Fruit fly (Drosophila melanogaster) whole organism, embryonic: ENCODE measurements around the gene PhKgamma.
"Not testable (repeated sequence)": the region's sequence is repeated elsewhere in the genome, so short reads cannot be mapped to it uniquely, and the experiment has no call there.

Source experiments
- Asciz ChIP-seq: fragments of 200-800 bp; sonication (Bioruptor generic); optimal IDR thresholded peaks from 2 replicates; lab custom pipeline; 2017; ENCODE audit warnings: missing biosample characterization, mild to moderate bottlenecking, missing genetic modification characterization, missing genetic modification reagents
- CG11247 ChIP-seq: fragments of 200-800 bp; sonication (Bioruptor generic); IDR thresholded peaks from 2 replicates; pipeline ENCODE4 v1.3.6; 2022; ENCODE audit warnings: missing biosample characterization, missing genetic modification characterization
- CG15696 ChIP-seq: fragments of 200-800 bp; sonication (Bioruptor generic); optimal IDR thresholded peaks from 2 replicates; lab custom pipeline; 2019; ENCODE audit warnings: missing biosample characterization, mild to moderate bottlenecking, missing genetic modification characterization, moderate library complexity
- CG30431 ChIP-seq: fragments of 200-800 bp; sonication (Bioruptor generic); optimal IDR thresholded peaks from 2 replicates; lab custom pipeline; 2017; ENCODE audit warnings: missing biosample characterization, missing genetic modification characterization
- CG34376 ChIP-seq: fragments of 200-800 bp; sonication (Bioruptor generic); optimal IDR thresholded peaks from 2 replicates; lab custom pipeline; 2018; ENCODE audit warnings: missing biosample characterization, mild to moderate bottlenecking, missing genetic modification characterization
- bbx ChIP-seq: fragments of 200-800 bp; sonication (Bioruptor generic); IDR thresholded peaks from 2 replicates; pipeline ENCODE4 v1.3.6; 2022; ENCODE audit warnings: missing biosample characterization, missing genetic modification characterization; ENCODE audit not compliant: partially characterized antibody
- chif ChIP-seq, 2 experiments: fragments of 200-800 bp; sonication (Bioruptor generic); optimal IDR thresholded peaks; 3 replicates each; lab custom pipeline; 2016; ENCODE audit warnings: missing biosample characterization in 2 of 2, missing genetic modification characterization in 2 of 2
- prd ChIP-seq, 3 experiments: fragments of >200 bp in 2 of 3; fragments of 200-800 bp in 1 of 3; sonication (Bioruptor generic) in 1 of 3; optimal IDR thresholded peaks in 2 of 3; IDR thresholded peaks in 1 of 3; 2 replicates in 2 of 3; 3 replicates in 1 of 3; pipeline versions ENCODE4 v1.3.6 to Lab custom; 2017 to 2022; ENCODE audit warnings: missing biosample characterization in 1 of 3, missing genetic modification characterization in 1 of 3
- so ChIP-seq: fragments of 200-800 bp; sonication (Bioruptor generic); IDR thresholded peaks from 3 replicates; pipeline ENCODE4 v1.3.6; 2022; ENCODE audit warnings: missing biosample characterization, missing genetic modification characterization
- sr ChIP-seq: fragments of 200-800 bp; sonication (Bioruptor generic); IDR thresholded peaks from 3 replicates; pipeline ENCODE4 v1.3.6; 2022; ENCODE audit warnings: missing biosample characterization, missing genetic modification characterization

Gene PhKgamma

DNA sequence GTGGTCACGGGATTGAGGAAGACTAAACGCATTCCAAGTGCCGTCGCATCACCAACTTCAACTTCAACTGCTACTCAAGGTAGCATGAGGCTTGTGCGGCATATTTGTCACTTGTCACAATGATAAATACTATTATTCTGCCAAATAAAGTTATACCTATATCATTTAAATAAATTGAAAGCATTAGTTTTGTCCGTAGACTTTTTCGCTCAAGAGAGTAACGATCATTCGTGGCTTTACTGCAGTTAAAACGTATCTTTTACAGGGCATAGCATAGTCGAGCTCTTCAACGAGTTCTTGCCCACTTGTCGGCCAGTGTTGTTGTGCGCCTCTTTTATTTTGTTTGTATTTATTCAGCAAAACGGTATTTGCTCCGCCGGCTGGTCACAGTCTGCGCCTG, 41.5 kb downstream of the PhKgamma start (continued):
- TF ChIP-seq prd (optimal IDR thresholded peaks at IDR 0.05; lab: Kevin White, UChicago) (no peak), prd (GFP tag; IDR thresholded peaks at IDR 0.05; lab: Robert Waterston, UW) (0 out of 3 replicates have a peak, but pooled peaks have one; percentile 31), bbx (GFP tag; lab: Robert Waterston, UW) (no peak), chif (GFP tag; optimal IDR thresholded peaks at IDR 0.05; lab: Kevin White, UChicago) (no peak), CG34376 (GFP tag; lab: Kevin White, UChicago) (no peak), Asciz (GFP tag; lab: Kevin White, UChicago) (no peak), CG11247 (GFP tag; lab: Robert Waterston, UW) (no peak), CG30431 (GFP tag; lab: Kevin White, UChicago) (no peak)

DNA sequence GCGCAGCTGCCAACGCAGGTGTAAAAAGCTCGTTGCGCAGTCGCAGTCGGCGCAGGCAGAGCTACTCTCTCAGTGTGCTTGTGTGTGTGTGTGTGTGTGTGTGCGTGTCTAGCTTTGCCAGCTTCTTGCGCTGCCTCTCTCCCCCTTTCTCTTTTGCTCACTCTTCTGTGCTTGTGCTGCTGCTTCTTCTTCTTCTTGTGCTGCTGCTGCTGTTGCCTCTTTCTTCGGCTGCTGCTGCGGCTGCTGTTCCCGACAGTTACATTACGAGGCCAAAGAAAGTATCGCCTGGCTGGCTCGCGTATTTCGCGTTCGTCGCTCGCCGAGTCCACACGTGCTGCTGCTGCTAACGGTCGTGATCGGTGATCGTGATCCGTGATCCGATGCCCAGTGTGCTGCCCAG, 59.0 kb downstream of the PhKgamma start, which contains the start of gene m:
Gene m, plus strand, starts transcription at position 301 of the 400 bp plus-strand sequence.
- TF ChIP-seq CG15696 (tag; lab: Kevin White, UChicago); sr; so (GFP tag; lab: Robert Waterston, UW): not testable (repeated sequence)
